Fruit fly (Drosophila melanogaster): ENCODE data around the gene Gip.

Gip gene

dm6 chrX:10362127-10362526 is 32.5 kb upstream of the Gip start:
- TF ChIP-seq ttk (optimal IDR thresholded peaks at IDR 0.05) = no peak
- no peak for TF ChIP-seq Myc (optimal IDR thresholded peaks at IDR 0.05)
- TF ChIP-seq psq (optimal IDR thresholded peaks at IDR 0.05) = no peak
- TF ChIP-seq h (optimal IDR thresholded peaks at IDR 0.05) = no peak
- TF ChIP-seq insv (optimal IDR thresholded peaks at IDR 0.05) = no peak
- no peak for TF ChIP-seq Sin3A (optimal IDR thresholded peaks at IDR 0.05)

- TF ChIP-seq ttk (optimal IDR thresholded peaks at IDR 0.05) (no peak), Sin3A (optimal IDR thresholded peaks at IDR 0.05) (no peak), psq (optimal IDR thresholded peaks at IDR 0.05) (no peak), insv (optimal IDR thresholded peaks at IDR 0.05) (no peak), Myc (optimal IDR thresholded peaks at IDR 0.05) (no peak), h (optimal IDR thresholded peaks at IDR 0.05) (no peak)
These were observed 18.5 kb upstream of the Gip start for dm6 chrX:10347979-10348692.

dm6 chrX:10340492-10340891 is 10.8 kb upstream of the Gip start:
- TF ChIP-seq Myc (optimal IDR thresholded peaks at IDR 0.05) (no peak), psq (optimal IDR thresholded peaks at IDR 0.05) (no peak), ttk (optimal IDR thresholded peaks at IDR 0.05) (no peak), h (optimal IDR thresholded peaks at IDR 0.05) (no peak), Sin3A (optimal IDR thresholded peaks at IDR 0.05) (no peak), insv (optimal IDR thresholded peaks at IDR 0.05) (no peak)

dm6 chrX:10333352-10333751 is 3.7 kb upstream of the Gip start, which contains the start of gene CG43740:
Gene CG43740, plus strand, starts transcription at chrX:10333652.
- TF ChIP-seq Sin3A (optimal IDR thresholded peaks at IDR 0.05) (no peak), psq (optimal IDR thresholded peaks at IDR 0.05) (no peak), h (optimal IDR thresholded peaks at IDR 0.05) (no peak), Myc (optimal IDR thresholded peaks at IDR 0.05) (no peak)

dm6 chrX:10331718-10332117 is 2.0 kb upstream of the Gip start, which contains the start of gene CG15306:
Gene CG15306, minus strand, starts transcription at chrX:10331818.
- TF ChIP-seq Sin3A (optimal IDR thresholded peaks at IDR 0.05) = no peak
- TF ChIP-seq Myc (optimal IDR thresholded peaks at IDR 0.05) = no peak
- no peak for TF ChIP-seq psq (optimal IDR thresholded peaks at IDR 0.05)
- no peak for TF ChIP-seq insv (optimal IDR thresholded peaks at IDR 0.05)
- TF ChIP-seq ttk (optimal IDR thresholded peaks at IDR 0.05) = no peak
- no peak for TF ChIP-seq h (optimal IDR thresholded peaks at IDR 0.05)

dm6 chrX:10326346-10326830 is 3.3 kb downstream of the Gip start, which contains the start of gene CG2909:
Gene CG2909, plus strand, starts transcription at chrX:10326464.
- TF ChIP-seq h (optimal IDR thresholded peaks at IDR 0.05) (no peak), Sin3A (optimal IDR thresholded peaks at IDR 0.05) (no peak), insv (optimal IDR thresholded peaks at IDR 0.05) (no peak), psq (optimal IDR thresholded peaks at IDR 0.05) (peak; percentile 16)

- TF ChIP-seq psq (optimal IDR thresholded peaks at IDR 0.05) = no peak
- no peak for TF ChIP-seq Sin3A (optimal IDR thresholded peaks at IDR 0.05)
- no peak for TF ChIP-seq insv (optimal IDR thresholded peaks at IDR 0.05)
- no peak for TF ChIP-seq h (optimal IDR thresholded peaks at IDR 0.05)
- TF ChIP-seq Myc (optimal IDR thresholded peaks at IDR 0.05) = no peak
- no peak for TF ChIP-seq ttk (optimal IDR thresholded peaks at IDR 0.05)
These were observed 3.9 kb downstream of the Gip start, which contains the start of gene alpha-Man-Ia for dm6 chrX:10325567-10326345. Gene alpha-Man-Ia, minus strand, starts transcription at chrX:10325958.

dm6 chrX:10324836-10325566 is 4.7 kb downstream of the Gip start:
- no peak for TF ChIP-seq Sin3A (optimal IDR thresholded peaks at IDR 0.05)

dm6 chrX:10322292-10322691 is 7.4 kb downstream of the Gip start:
- TF ChIP-seq insv (optimal IDR thresholded peaks at IDR 0.05) (no peak), Sin3A (optimal IDR thresholded peaks at IDR 0.05) (no peak), psq (optimal IDR thresholded peaks at IDR 0.05) (no peak)

dm6 chrX:10320425-10320978 is 9.2 kb downstream of the Gip start:
- TF ChIP-seq Sin3A (optimal IDR thresholded peaks at IDR 0.05) = no peak
- no peak for TF ChIP-seq h (optimal IDR thresholded peaks at IDR 0.05)
- TF ChIP-seq insv (optimal IDR thresholded peaks at IDR 0.05) = no peak
- TF ChIP-seq ttk (optimal IDR thresholded peaks at IDR 0.05) = no peak
- no peak for TF ChIP-seq psq (optimal IDR thresholded peaks at IDR 0.05)
- TF ChIP-seq Myc (optimal IDR thresholded peaks at IDR 0.05) = no peak

- TF ChIP-seq psq (optimal IDR thresholded peaks at IDR 0.05) = no peak
- TF ChIP-seq insv (optimal IDR thresholded peaks at IDR 0.05) = no peak
- TF ChIP-seq h (optimal IDR thresholded peaks at IDR 0.05) = no peak
- TF ChIP-seq Sin3A (optimal IDR thresholded peaks at IDR 0.05) = no peak
- TF ChIP-seq ttk (optimal IDR thresholded peaks at IDR 0.05) = no peak
- TF ChIP-seq Myc (optimal IDR thresholded peaks at IDR 0.05) = no peak
These were observed 10.6 kb downstream of the Gip start for dm6 chrX:10318962-10319571.

Measured in Kc167 (cell line).